Fruit fly (Drosophila melanogaster): Measurements from ENCODE around the gene CG34382.

Gene CG34382

dm6 chr3L:9854583-9855519 is 23.9 kb upstream of the CG34382 start, which contains the start of gene RasGAP1 (continued):
- no peak for TF ChIP-seq Dek (tag; optimal IDR thresholded peaks at IDR 0.05)
- TF ChIP-seq ranshi (GFP tag; IDR thresholded peaks at IDR 0.05), result no peak
- TF ChIP-seq prd (optimal IDR thresholded peaks at IDR 0.05), result no peak
- TF ChIP-seq prd (GFP tag; IDR thresholded peaks at IDR 0.05), result no peak
- TF ChIP-seq Sin3A (optimal IDR thresholded peaks at IDR 0.05), result peak; percentile 94
- no peak for TF ChIP-seq CG7556 (GFP tag; optimal IDR thresholded peaks at IDR 0.05)
- TF ChIP-seq HLHmδ (GFP tag; optimal IDR thresholded peaks at IDR 0.05), result peak; percentile 47
- TF ChIP-seq Dll (GFP tag; IDR thresholded peaks at IDR 0.05; ENCODE audit: partially characterized antibody), result peak; percentile 57; the same call in 3 of the 4 replicates
- TF ChIP-seq CG5180 (GFP tag; optimal IDR thresholded peaks at IDR 0.05), result peak; percentile 46
- TF ChIP-seq sens (GFP tag), result peak; percentile 66
- no peak for TF ChIP-seq CG17912 (GFP tag; optimal IDR thresholded peaks at IDR 0.05)
- TF ChIP-seq CoRest (tag; optimal IDR thresholded peaks at IDR 0.05), result peak; percentile 7
- no peak for TF ChIP-seq bigmax (GFP tag; optimal IDR thresholded peaks at IDR 0.05)
- TF ChIP-seq CG2202 (tag; optimal IDR thresholded peaks at IDR 0.05), result no peak
- TF ChIP-seq dimm (GFP tag; IDR thresholded peaks at IDR 0.05), result no peak
- TF ChIP-seq pita (GFP tag; optimal IDR thresholded peaks at IDR 0.05), result no peak
- TF ChIP-seq Hr78 (GFP tag; optimal IDR thresholded peaks at IDR 0.05), result no peak
- TF ChIP-seq phol (tag; optimal IDR thresholded peaks at IDR 0.05), result peak; percentile 80
- no peak for TF ChIP-seq Fer2 (tag; optimal IDR thresholded peaks at IDR 0.05)
- TF ChIP-seq row (GFP tag; IDR thresholded peaks at IDR 0.05), result peak; percentile 11; the same call in 2 of the 3 replicates
- no peak for TF ChIP-seq CG13775 (GFP tag; optimal IDR thresholded peaks at IDR 0.05)
- no peak for TF ChIP-seq Sox100B (GFP tag; optimal IDR thresholded peaks at IDR 0.05)
- TF ChIP-seq BEAF-32 (GFP tag; optimal IDR thresholded peaks at IDR 0.05), result peak; percentile 61
- peak; percentile 87 for TF ChIP-seq scrt (GFP tag; optimal IDR thresholded peaks at IDR 0.05)
- TF ChIP-seq dan (GFP tag; IDR thresholded peaks at IDR 0.05), result no peak
- peak; percentile 88 for TF ChIP-seq CG4360 (GFP tag; IDR thresholded peaks at IDR 0.05)
- no peak for TF ChIP-seq esg (GFP tag; conservative IDR thresholded peaks at IDR 0.05)
- TF ChIP-seq rib (GFP tag; IDR thresholded peaks at IDR 0.05), result peak; percentile 26; the same call in 1 of the 2 replicates
- TF ChIP-seq CG1602 (GFP tag; optimal IDR thresholded peaks at IDR 0.05), result no peak
- peak; percentile 44 for TF ChIP-seq Adf1 (GFP tag; IDR thresholded peaks at IDR 0.05)
- TF ChIP-seq Sry-δ (GFP tag; optimal IDR thresholded peaks at IDR 0.05), result peak; percentile 36
- no peak for TF ChIP-seq Side (GFP tag; optimal IDR thresholded peaks at IDR 0.05)
- 0 out of 3 replicates have a peak, but pooled peaks have one; percentile 5 for TF ChIP-seq ci (GFP tag; IDR thresholded peaks at IDR 0.05)
- TF ChIP-seq Xbp1 (GFP tag; optimal IDR thresholded peaks at IDR 0.05), result no peak
- no peak for TF ChIP-seq CG7928 (GFP tag; optimal IDR thresholded peaks at IDR 0.05)
- TF ChIP-seq CG10366 (GFP tag; IDR thresholded peaks at IDR 0.05), result no peak
- TF ChIP-seq kni (GFP tag; optimal IDR thresholded peaks at IDR 0.05), result no peak
- TF ChIP-seq z (GFP tag; IDR thresholded peaks at IDR 0.05), result 0 out of 3 replicates have a peak, but pooled peaks have one; percentile 36
- peak; percentile 28; the same call in 1 of the 2 replicates for TF ChIP-seq inv (GFP tag; IDR thresholded peaks at IDR 0.05; ENCODE audit: partially characterized antibody)
- no peak for TF ChIP-seq Atf-2 (GFP tag; optimal IDR thresholded peaks at IDR 0.05)
- no peak for TF ChIP-seq CG8281 (tag; optimal IDR thresholded peaks at IDR 0.05)
- no peak for TF ChIP-seq CG12299 (tag; optimal IDR thresholded peaks at IDR 0.05)
- TF ChIP-seq abd-A (tag; optimal IDR thresholded peaks at IDR 0.05), result no peak
- no peak for TF ChIP-seq Deaf1 (tag; optimal IDR thresholded peaks at IDR 0.05)
- TF ChIP-seq nerfin-1 (tag; optimal IDR thresholded peaks at IDR 0.05), result peak; percentile 62
- peak; percentile 9 for TF ChIP-seq Nf-YC (tag; optimal IDR thresholded peaks at IDR 0.05)
- peak; percentile 85 for TF ChIP-seq CG9797 (GFP tag; optimal IDR thresholded peaks at IDR 0.05)
- TF ChIP-seq CG2875 (GFP tag; optimal IDR thresholded peaks at IDR 0.05), result no peak
